Fruit fly (Drosophila melanogaster): Measurements from ENCODE around the gene Alg9.
A peak's percentile ranks its signal among the peaks of the same experiment; 100 is the strongest.

dm6 chr3R:25258628-25259240, 37.3 kb downstream of the Alg9 start, which contains the start of gene CG11857:
- peak; percentile 95 for TF ChIP-seq CG33017 (tag; optimal IDR thresholded peaks at IDR 0.05)
- peak; percentile 98 for TF ChIP-seq Clk (GFP tag; optimal IDR thresholded peaks at IDR 0.05)
- peak; percentile 89 for TF ChIP-seq pad (GFP tag; optimal IDR thresholded peaks at IDR 0.05)
- peak; percentile 94 for TF ChIP-seq ovo (GFP tag; optimal IDR thresholded peaks at IDR 0.05)

All from whole organism, adult.